Worm (Caenorhabditis elegans) whole organism, late embryonic: Measurements from ENCODE around the gene atg-18.
A peak's percentile ranks its signal among the peaks of the same experiment; 100 is the strongest.

Experiments
- C08G9.2 ChIP-seq: sonication (generic microtip); optimal IDR thresholded peaks from 2 replicates; lab custom pipeline; 2016; ENCODE audit warnings: mild to moderate bottlenecking, missing genetic modification characterization, moderate library complexity, missing compliant biosample characterization
- C38D4.7 ChIP-seq: fragments of 200-800 bp; sonication (Bioruptor generic); optimal IDR thresholded peaks from 2 replicates; lab custom pipeline; 2018; ENCODE audit warnings: mild to moderate bottlenecking, missing genetic modification characterization, moderate library complexity, missing compliant biosample characterization
- ahr-1 ChIP-seq: sonication (generic microtip); optimal IDR thresholded peaks from 2 replicates; lab custom pipeline; 2016; ENCODE audit warnings: missing genetic modification characterization, missing compliant biosample characterization
- ama-1 ChIP-seq: fragments of 150-350 bp; optimal IDR thresholded peaks from 2 replicates; lab custom pipeline; 2014
- ceh-30 ChIP-seq: fragments of 150-350 bp; optimal IDR thresholded peaks from 2 replicates; lab custom pipeline; 2014; ENCODE audit warnings: missing biosample characterization, missing genetic modification characterization
- ceh-31 ChIP-seq: sonication (generic microtip); optimal IDR thresholded peaks from 2 replicates; lab custom pipeline; 2016; ENCODE audit warnings: missing genetic modification characterization, missing compliant biosample characterization
- ceh-6 ChIP-seq: fragments of 200-800 bp; sonication (Bioruptor generic); optimal IDR thresholded peaks from 2 replicates; lab custom pipeline; 2018; ENCODE audit warnings: mild to moderate bottlenecking, missing genetic modification characterization, missing compliant biosample characterization
- ceh-9 ChIP-seq: sonication (generic microtip); optimal IDR thresholded peaks from 2 replicates; lab custom pipeline; 2016; ENCODE audit warnings: mild to moderate bottlenecking, missing genetic modification characterization, inconsistent platforms, missing compliant biosample characterization
- dmd-4 ChIP-seq: sonication (generic microtip); optimal IDR thresholded peaks from 2 replicates; lab custom pipeline; 2016; ENCODE audit warnings: borderline replicate concordance, missing genetic modification characterization, missing compliant biosample characterization
- dve-1 ChIP-seq: sonication (generic microtip); optimal IDR thresholded peaks from 2 replicates; lab custom pipeline; 2017; ENCODE audit warnings: antibody characterized with exemption, mild to moderate bottlenecking, missing genetic modification characterization, missing compliant biosample characterization
- elt-2 ChIP-seq: sonication (generic microtip); optimal IDR thresholded peaks from 2 replicates; lab custom pipeline; 2016; ENCODE audit warnings: missing genetic modification reagents, missing genetic modification characterization, missing compliant biosample characterization
- elt-4 ChIP-seq: sonication (generic microtip); optimal IDR thresholded peaks from 2 replicates; lab custom pipeline; 2016; ENCODE audit warnings: missing genetic modification characterization, missing compliant biosample characterization
- ets-4 ChIP-seq: sonication (generic microtip); optimal IDR thresholded peaks from 2 replicates; lab custom pipeline; 2016; ENCODE audit warnings: missing genetic modification characterization, missing compliant biosample characterization
- fkh-10 ChIP-seq: fragments of 150-350 bp; optimal IDR thresholded peaks from 2 replicates; lab custom pipeline; 2014; ENCODE audit warnings: missing biosample characterization, missing genetic modification reagents, missing genetic modification characterization
- fkh-6 ChIP-seq: sonication (generic microtip); optimal IDR thresholded peaks from 2 replicates; lab custom pipeline; 2016; ENCODE audit warnings: missing genetic modification characterization, missing compliant biosample characterization
- hlh-15 ChIP-seq: sonication (generic microtip); optimal IDR thresholded peaks from 2 replicates; lab custom pipeline; 2016; ENCODE audit warnings: missing genetic modification characterization, missing compliant biosample characterization
- hlh-8 ChIP-seq: sonication (generic microtip); optimal IDR thresholded peaks from 2 replicates; lab custom pipeline; 2016; ENCODE audit warnings: missing genotype, missing genetic modification characterization, missing compliant biosample characterization
- lin-11 ChIP-seq: fragments of 200-800 bp; sonication (Bioruptor generic); optimal IDR thresholded peaks from 2 replicates; lab custom pipeline; 2018; ENCODE audit warnings: mild to moderate bottlenecking, missing genetic modification characterization, missing compliant biosample characterization
- madf-2 ChIP-seq: sonication (generic microtip); optimal IDR thresholded peaks from 2 replicates; lab custom pipeline; 2017; ENCODE audit warnings: missing genetic modification characterization, missing compliant biosample characterization
- nhr-232 ChIP-seq: sonication (generic microtip); optimal IDR thresholded peaks from 2 replicates; lab custom pipeline; 2016; ENCODE audit warnings: missing genetic modification characterization, missing compliant biosample characterization
- npax-4 ChIP-seq: sonication (generic microtip); optimal IDR thresholded peaks from 2 replicates; lab custom pipeline; 2016; ENCODE audit warnings: missing genetic modification characterization, missing compliant biosample characterization
- odd-2 ChIP-seq: sonication (generic microtip); optimal IDR thresholded peaks from 2 replicates; lab custom pipeline; 2017; ENCODE audit warnings: antibody characterized with exemption, mild to moderate bottlenecking, missing genetic modification characterization, missing compliant biosample characterization
- pag-3 ChIP-seq: sonication (generic microtip); optimal IDR thresholded peaks from 2 replicates; lab custom pipeline; 2016; ENCODE audit warnings: missing compliant biosample characterization, missing genetic modification characterization, borderline replicate concordance
- pax-1 ChIP-seq: fragments of 150-350 bp; optimal IDR thresholded peaks from 2 replicates; lab custom pipeline; 2014; ENCODE audit warnings: missing biosample characterization, missing genetic modification characterization
- pqm-1 ChIP-seq: sonication (generic microtip); optimal IDR thresholded peaks from 2 replicates; lab custom pipeline; 2016; ENCODE audit warnings: missing genetic modification characterization, missing compliant biosample characterization
- ref-2 ChIP-seq: sonication (generic microtip); optimal IDR thresholded peaks from 2 replicates; lab custom pipeline; 2016; ENCODE audit warnings: missing genetic modification characterization, missing compliant biosample characterization
- rnt-1 ChIP-seq: sonication (generic microtip); optimal IDR thresholded peaks from 2 replicates; lab custom pipeline; 2016; ENCODE audit warnings: missing genetic modification characterization, missing compliant biosample characterization
- sdc-2 ChIP-seq: sonication (generic microtip); optimal IDR thresholded peaks from 2 replicates; lab custom pipeline; 2016; ENCODE audit warnings: missing genotype, missing genetic modification characterization, missing compliant biosample characterization
- syd-9 ChIP-seq: sonication (generic microtip); optimal IDR thresholded peaks from 2 replicates; lab custom pipeline; 2016; ENCODE audit warnings: mild to moderate bottlenecking, missing genetic modification characterization, moderate library complexity, missing compliant biosample characterization
- tbx-2 ChIP-seq: sonication (generic microtip); optimal IDR thresholded peaks from 2 replicates; lab custom pipeline; 2016; ENCODE audit warnings: missing genetic modification characterization, missing compliant biosample characterization
- tbx-7 ChIP-seq: sonication (generic microtip); optimal IDR thresholded peaks from 2 replicates; lab custom pipeline; 2016; ENCODE audit warnings: missing genotype, missing genetic modification characterization, missing compliant biosample characterization
- ttx-3 ChIP-seq: sonication (generic microtip); optimal IDR thresholded peaks from 2 replicates; lab custom pipeline; 2016; ENCODE audit warnings: missing genetic modification reagents, missing genetic modification characterization, missing compliant biosample characterization
- unc-42 ChIP-seq: sonication (generic microtip); optimal IDR thresholded peaks from 2 replicates; lab custom pipeline; 2016; ENCODE audit warnings: missing genotype, missing genetic modification characterization, missing compliant biosample characterization
- unc-55 ChIP-seq: sonication (generic microtip); optimal IDR thresholded peaks from 2 replicates; lab custom pipeline; 2017; ENCODE audit warnings: missing biosample characterization, missing genetic modification reagents, missing genetic modification characterization

The atg-18 gene

DNA sequence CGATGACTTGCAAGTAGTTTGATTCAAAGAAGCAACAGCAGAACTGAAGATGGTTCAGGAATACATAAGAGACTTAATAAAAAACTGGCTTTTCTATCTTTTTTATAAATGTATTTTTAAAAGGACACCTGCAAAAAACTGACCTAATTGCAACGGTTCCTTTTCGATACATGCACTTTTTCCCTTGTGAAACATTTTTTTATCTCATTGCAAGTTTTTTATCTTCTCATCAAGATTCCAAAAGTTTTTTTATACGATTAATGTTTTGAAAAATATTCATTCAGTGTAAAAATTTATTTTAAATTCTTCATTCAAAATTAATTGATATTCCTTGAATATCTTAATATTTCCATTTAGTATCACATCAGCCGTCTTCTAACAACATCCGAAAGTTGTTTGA, 4.4 kb upstream of the atg-18 start, which contains the start of gene oac-29:
Gene oac-29, minus strand, starts transcription at position 101 of the 400 bp plus-strand sequence.
- TF ChIP-seq dmd-4 (tag; lab: Kevin White, UChicago) (no peak), nhr-232 (no peak), odd-2 (tag; lab: Kevin White, UChicago) (no peak), ceh-31 (tag; lab: Kevin White, UChicago) (no peak), ets-4 (tag; lab: Kevin White, UChicago) (no peak), ama-1 (lab: Kevin White, UChicago) (no peak), C08G9.2 (no peak), sdc-2 (tag; lab: Kevin White, UChicago) (no peak), unc-42 (tag; lab: Kevin White, UChicago) (no peak), ref-2 (no peak), pag-3 (no peak), ceh-30 (tag; lab: Kevin White, UChicago) (no peak), fkh-6 (tag; lab: Kevin White, UChicago) (no peak), syd-9 (tag; lab: Kevin White, UChicago) (no peak), elt-2 (no peak), hlh-15 (tag; lab: Kevin White, UChicago) (no peak), ceh-9 (tag; lab: Kevin White, UChicago) (no peak), tbx-2 (tag; lab: Kevin White, UChicago) (no peak), lin-11 (tag; lab: Kevin White, UChicago) (no peak)
- TF ChIP-seq, all 69 proteins: peak for 0

DNA sequence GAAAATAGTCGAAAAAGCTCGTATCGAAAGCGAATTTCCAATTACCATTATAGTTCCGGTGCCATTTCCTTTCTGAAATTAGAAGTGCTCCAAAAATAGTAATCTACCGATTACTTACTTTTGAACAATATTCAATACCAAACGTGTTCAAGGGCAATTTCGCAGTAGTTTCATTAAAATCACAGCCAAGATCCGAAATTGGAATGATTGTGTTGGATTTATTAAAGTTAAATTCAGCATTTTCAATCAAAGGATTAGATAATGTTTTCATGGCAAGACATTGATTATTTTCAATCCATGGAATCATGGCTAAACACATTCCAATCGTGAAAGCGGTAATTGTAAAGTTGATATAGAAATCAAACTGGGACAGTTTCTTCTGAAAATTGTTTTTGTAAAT, 1.7 kb upstream of the atg-18 start:
- TF ChIP-seq pax-1 (tag; lab: Kevin White, UChicago) (no peak), pag-3 (no peak), ttx-3 (no peak), pqm-1 (no peak), ceh-6 (GFP tag; lab: Kevin White, UChicago) (no peak), fkh-10 (GFP tag; lab: Kevin White, UChicago) (no peak), hlh-15 (tag; lab: Kevin White, UChicago) (no peak), madf-2 (tag; lab: Kevin White, UChicago) (no peak)
- TF ChIP-seq, all 69 proteins: peak for 0

DNA sequence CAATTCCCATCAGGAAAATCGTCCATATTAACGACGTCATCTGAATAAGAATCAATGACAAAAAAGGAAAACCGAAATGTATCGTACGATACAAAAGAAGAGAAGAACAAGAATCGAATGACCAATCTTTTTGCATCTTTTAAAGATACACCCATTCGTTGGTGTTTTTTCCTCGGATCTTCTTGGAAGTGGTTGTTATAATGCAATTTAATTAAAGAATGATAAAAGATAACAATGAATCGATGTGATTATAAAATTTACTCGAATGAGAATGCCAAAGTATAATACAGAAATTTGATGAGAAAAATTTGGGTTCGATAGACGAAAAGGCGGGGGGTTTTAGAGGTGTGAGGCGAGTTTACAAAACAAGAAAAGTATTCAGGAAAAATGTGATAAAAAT, 2.1 kb downstream of the atg-18 start, which contains the start of gene F41E6.12:
Gene F41E6.12, minus strand, starts transcription at position 101 of the 400 bp plus-strand sequence.
- TF ChIP-seq ahr-1 (tag; lab: Kevin White, UChicago), result no peak
- no peak for TF ChIP-seq C38D4.7 (GFP tag; lab: Kevin White, UChicago)

DNA sequence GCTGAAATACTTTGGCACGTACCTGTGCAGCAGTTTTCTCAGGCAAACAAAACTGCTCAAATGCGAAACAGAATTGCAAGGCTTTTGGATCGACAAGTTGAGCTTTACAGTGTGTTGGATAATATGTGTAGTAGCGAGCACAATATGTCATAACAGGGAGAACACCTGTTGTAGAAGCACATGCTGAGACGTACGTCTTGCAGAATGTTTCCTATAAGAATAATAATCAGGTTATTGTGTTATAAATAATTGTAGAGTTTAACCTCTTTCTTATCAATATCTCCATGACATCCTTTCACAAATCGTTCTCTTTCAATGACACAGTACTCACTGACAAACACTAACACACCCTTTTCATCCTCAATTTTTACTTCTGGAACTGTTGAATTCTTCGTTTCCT, 3.5 kb downstream of the atg-18 start:
- no peak for TF ChIP-seq hlh-8 (tag; lab: Kevin White, UChicago)
- TF ChIP-seq C38D4.7 (GFP tag; lab: Kevin White, UChicago), result no peak
- no peak for TF ChIP-seq dve-1 (tag; lab: Kevin White, UChicago)
- TF ChIP-seq ama-1 (lab: Kevin White, UChicago), result no peak
- TF ChIP-seq ref-2, result no peak
- TF ChIP-seq unc-55 (GFP tag; lab: Kevin White, UChicago), result no peak
- TF ChIP-seq tbx-7 (tag; lab: Kevin White, UChicago), result no peak
- no peak for TF ChIP-seq madf-2 (tag; lab: Kevin White, UChicago)
- TF ChIP-seq fkh-6 (tag; lab: Kevin White, UChicago), result no peak
- TF ChIP-seq npax-4 (tag; lab: Kevin White, UChicago), result no peak
- no peak for TF ChIP-seq elt-4 (tag; lab: Kevin White, UChicago)
- no peak for TF ChIP-seq tbx-2 (tag; lab: Kevin White, UChicago)
- no peak for TF ChIP-seq hlh-15 (tag; lab: Kevin White, UChicago)
- TF ChIP-seq rnt-1, result no peak

DNA sequence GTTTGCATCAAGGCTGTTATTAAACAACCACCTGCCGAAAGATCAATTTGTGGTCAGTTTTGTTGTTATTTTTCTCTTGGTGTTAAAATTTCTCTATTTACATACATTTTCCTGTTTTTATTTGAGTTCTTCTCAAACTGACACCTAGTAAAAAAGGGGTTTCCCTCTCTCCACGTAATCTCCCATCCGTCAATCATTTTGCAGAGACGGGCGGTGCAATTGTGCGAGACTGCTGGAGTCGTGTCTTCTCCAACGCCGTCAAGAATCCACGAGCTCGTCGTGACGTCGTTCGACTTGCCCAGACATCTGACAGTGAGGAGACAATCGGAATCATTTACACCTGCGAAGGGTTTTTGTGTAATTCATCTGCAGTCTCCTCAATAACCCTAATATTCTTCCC, 4.7 kb downstream of the atg-18 start:
- peak; percentile 12 for TF ChIP-seq unc-55 (GFP tag; lab: Kevin White, UChicago)
- TF ChIP-seq hlh-8 (tag; lab: Kevin White, UChicago), result no peak
